Worm (Caenorhabditis elegans) whole organism, midembryonic: ENCODE data around the gene cpg-1.

Experiments
- flt-1 ChIP-seq: fragments of 200-800 bp; sonication (Bioruptor generic); IDR thresholded peaks from 2 replicates; pipeline ENCODE4 v1.3.6; 2022; ENCODE audit warnings: missing genetic modification characterization, missing compliant biosample characterization
- ref-1 ChIP-seq: fragments of 200-800 bp; sonication (Bioruptor generic); conservative IDR thresholded peaks from 2 replicates; pipeline ENCODE4 v1.3.6; 2022; ENCODE audit warnings: missing genetic modification reagents, missing genetic modification characterization, missing compliant biosample characterization
- tab-1 ChIP-seq: fragments of 200-800 bp; sonication (Bioruptor generic); IDR thresholded peaks from 2 replicates; pipeline ENCODE4 v1.3.6; 2022; ENCODE audit warnings: missing genetic modification characterization, missing compliant biosample characterization
- ztf-23 ChIP-seq: fragments of 200-800 bp; sonication (Bioruptor generic); IDR thresholded peaks from 2 replicates; pipeline ENCODE4 v1.3.6; 2022; ENCODE audit warnings: missing genetic modification reagents, missing genetic modification characterization, missing compliant biosample characterization

- TF ChIP-seq ztf-23 (GFP tag; lab: Robert Waterston, UW) (no peak), ref-1 (GFP tag; lab: Robert Waterston, UW) (no peak), flt-1 (no peak), tab-1 (GFP tag; lab: Robert Waterston, UW) (no peak)
Measured at ce11 chrIII:4477472-4477871, 11.7 kb upstream of the cpg-1 start, which contains the start of gene ins-17.
